Worm (Caenorhabditis elegans): ENCODE measurements around the gene C45G9.6.

Gene C45G9.6

DNA sequence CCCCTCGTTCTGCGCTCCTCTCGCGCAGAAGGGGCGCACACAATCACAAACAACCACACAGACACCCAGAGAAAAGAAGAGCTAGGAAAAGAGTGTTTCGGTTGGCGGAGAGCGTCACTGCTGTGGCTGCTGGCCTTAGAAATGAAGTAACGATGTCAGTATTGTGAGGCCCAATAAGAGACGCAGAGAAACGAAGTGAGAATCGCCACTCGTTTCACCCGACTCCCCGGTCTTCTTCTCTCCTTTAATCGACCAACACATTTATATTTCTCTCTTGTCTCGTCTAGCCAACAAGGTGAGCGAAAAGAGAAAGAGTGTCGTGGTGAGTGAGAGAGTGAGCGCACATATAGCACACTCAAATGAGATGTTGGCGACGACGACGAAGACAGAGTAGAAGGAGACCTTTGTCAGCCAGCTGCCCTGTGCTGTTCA lies 22.3 kb upstream of the C45G9.6 start (continued):
- TF ChIP-seq daf-12 (tag; optimal IDR thresholded peaks at IDR 0.05) (no peak), skn-1 (tag; optimal IDR thresholded peaks at IDR 0.05) (peak; percentile 38), nhr-67 (tag; optimal IDR thresholded peaks at IDR 0.05) (no peak), nhr-12 (tag; optimal IDR thresholded peaks at IDR 0.05) (no peak), ztf-11 (tag; optimal IDR thresholded peaks at IDR 0.05) (no peak), tbx-2 (tag; optimal IDR thresholded peaks at IDR 0.05) (peak; percentile 76), eor-1 (tag; optimal IDR thresholded peaks at IDR 0.05) (no peak), nhr-77 (tag; optimal IDR thresholded peaks at IDR 0.05) (no peak), ceh-16 (tag; optimal IDR thresholded peaks at IDR 0.05) (peak; percentile 12), elt-2 (tag; optimal IDR thresholded peaks at IDR 0.05) (peak; percentile 66), ceh-9 (tag; optimal IDR thresholded peaks at IDR 0.05) (no peak), fkh-10 (GFP tag; optimal IDR thresholded peaks at IDR 0.05) (peak; percentile 12), lin-15B (tag; optimal IDR thresholded peaks at IDR 0.05) (peak; percentile 73), zag-1 (tag; optimal IDR thresholded peaks at IDR 0.05) (no peak), mdl-1 (tag; optimal IDR thresholded peaks at IDR 0.05) (peak; percentile 41), nhr-76 (tag; optimal IDR thresholded peaks at IDR 0.05) (no peak), egl-27 (tag; optimal IDR thresholded peaks at IDR 0.05) (peak; percentile 64), R02D3.7 (tag; optimal IDR thresholded peaks at IDR 0.05) (peak; percentile 55)

ce11 chrIII:5017550-5017949 lies 18.7 kb upstream of the C45G9.6 start, which contains the start of gene larp-1:
Gene larp-1, minus strand, starts transcription at chrIII:5017650.
- TF ChIP-seq nfya-1 (tag; optimal IDR thresholded peaks at IDR 0.05; ENCODE audit: insufficient read depth) (no peak), mdl-1 (tag; optimal IDR thresholded peaks at IDR 0.05) (no peak), lsy-12 (tag; optimal IDR thresholded peaks at IDR 0.05) (no peak), ZK546.5 (tag; optimal IDR thresholded peaks at IDR 0.05) (no peak), nhr-12 (tag; optimal IDR thresholded peaks at IDR 0.05) (no peak), aly-2 (tag; optimal IDR thresholded peaks at IDR 0.05) (no peak), snpc-4 (tag; optimal IDR thresholded peaks at IDR 0.05) (no peak), ama-1 (optimal IDR thresholded peaks at IDR 0.05) (no peak), elt-1 (tag; optimal IDR thresholded peaks at IDR 0.05) (no peak)

DNA sequence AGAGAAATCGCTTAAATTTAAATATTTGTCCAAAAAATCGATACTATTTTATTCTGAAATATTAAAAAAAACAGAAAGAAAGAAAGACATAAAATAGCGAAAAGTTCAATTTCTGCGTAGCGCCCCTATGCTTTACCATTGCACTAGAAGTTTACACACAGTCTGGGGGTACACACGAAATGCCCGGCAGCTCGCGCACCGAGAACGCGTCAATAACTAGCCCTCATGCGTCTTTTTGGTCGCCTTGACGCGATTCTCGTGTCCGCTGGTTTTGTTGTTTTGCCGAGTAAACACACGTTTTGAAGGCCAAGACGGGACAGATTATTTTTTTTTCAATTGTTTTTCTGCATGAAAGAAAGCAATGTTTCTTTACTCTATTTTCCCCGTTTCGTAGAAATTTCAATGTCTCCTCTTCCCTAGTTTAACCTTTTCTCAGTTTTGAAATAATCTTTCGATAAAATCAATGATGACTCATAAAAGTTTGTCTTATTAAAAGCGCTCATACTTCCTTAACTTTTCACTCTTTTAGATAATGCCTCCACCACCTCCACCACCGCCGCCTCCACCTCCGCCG lies 18.1 kb upstream of the C45G9.6 start, which contains the start of gene wip-1:
Gene wip-1, plus strand, starts transcription at position 524 of the 574 bp plus-strand sequence.
- TF ChIP-seq snpc-4 (tag; optimal IDR thresholded peaks at IDR 0.05) (peak; percentile 95), nhr-43 (tag; optimal IDR thresholded peaks at IDR 0.05; ENCODE audit: poor library complexity, severe bottlenecking) (peak; percentile 97), ztf-11 (tag; optimal IDR thresholded peaks at IDR 0.05) (no peak), ama-1 (optimal IDR thresholded peaks at IDR 0.05) (peak; percentile 77), hmg-11 (tag; optimal IDR thresholded peaks at IDR 0.05) (peak; percentile 98), ceh-9 (tag; optimal IDR thresholded peaks at IDR 0.05) (no peak), nhr-76 (tag; optimal IDR thresholded peaks at IDR 0.05) (peak; percentile 40), jun-1 (tag; optimal IDR thresholded peaks at IDR 0.05) (peak; percentile 97), nhr-25 (tag; optimal IDR thresholded peaks at IDR 0.05) (peak; percentile 100), lsy-12 (tag; optimal IDR thresholded peaks at IDR 0.05) (peak; percentile 98), R02D3.7 (tag; optimal IDR thresholded peaks at IDR 0.05) (peak; percentile 86), lin-39 (tag; optimal IDR thresholded peaks at IDR 0.05) (peak; percentile 97), tbx-2 (tag; optimal IDR thresholded peaks at IDR 0.05) (peak; percentile 95), ZK546.5 (tag; optimal IDR thresholded peaks at IDR 0.05) (peak; percentile 60), mdl-1 (tag; optimal IDR thresholded peaks at IDR 0.05) (peak; percentile 61), ztf-4 (tag; optimal IDR thresholded peaks at IDR 0.05) (peak; percentile 83), unc-39 (tag; optimal IDR thresholded peaks at IDR 0.05) (no peak), ceh-16 (tag; optimal IDR thresholded peaks at IDR 0.05) (peak; percentile 68), daf-12 (tag; optimal IDR thresholded peaks at IDR 0.05) (peak; percentile 2), fos-1 (tag; optimal IDR thresholded peaks at IDR 0.05) (peak; percentile 82), pha-4 (tag; optimal IDR thresholded peaks at IDR 0.05) (peak; percentile 100), fkh-2 (tag; optimal IDR thresholded peaks at IDR 0.05) (no peak), nhr-23 (tag; optimal IDR thresholded peaks at IDR 0.05) (peak; percentile 99), aly-2 (tag; optimal IDR thresholded peaks at IDR 0.05) (peak; percentile 62), egl-5 (tag; optimal IDR thresholded peaks at IDR 0.05) (peak; percentile 92), nhr-12 (tag; optimal IDR thresholded peaks at IDR 0.05) (no peak), egl-27 (tag; optimal IDR thresholded peaks at IDR 0.05) (peak; percentile 95), nhr-77 (tag; optimal IDR thresholded peaks at IDR 0.05) (peak; percentile 88), elt-3 (tag; optimal IDR thresholded peaks at IDR 0.05) (peak; percentile 5 to 73 (median 6)), fkh-10 (GFP tag; optimal IDR thresholded peaks at IDR 0.05) (peak; percentile 91), mml-1 (tag; optimal IDR thresholded peaks at IDR 0.05) (no peak), unc-62 (GFP tag; optimal IDR thresholded peaks at IDR 0.05) (peak; percentile 60), nhr-67 (tag; optimal IDR thresholded peaks at IDR 0.05) (no peak), nfya-1 (tag; optimal IDR thresholded peaks at IDR 0.05; ENCODE audit: insufficient read depth) (peak; percentile 97), pqm-1 (tag; optimal IDR thresholded peaks at IDR 0.05) (peak; percentile 90), nhr-11 (tag; optimal IDR thresholded peaks at IDR 0.05) (peak; percentile 91), elt-2 (tag; optimal IDR thresholded peaks at IDR 0.05) (peak; percentile 93), skn-1 (tag; optimal IDR thresholded peaks at IDR 0.05) (peak; percentile 96), ceh-82 (tag; optimal IDR thresholded peaks at IDR 0.05) (peak; percentile 87), nhr-237 (tag; optimal IDR thresholded peaks at IDR 0.05) (no peak), elt-1 (tag; optimal IDR thresholded peaks at IDR 0.05) (peak; percentile 73), eor-1 (tag; optimal IDR thresholded peaks at IDR 0.05) (no peak), sea-2 (GFP tag; optimal IDR thresholded peaks at IDR 0.05) (no peak), lin-15B (tag; optimal IDR thresholded peaks at IDR 0.05) (peak; percentile 95)
